Worm (Caenorhabditis elegans): ENCODE results near the gene T23C6.4.

DNA sequence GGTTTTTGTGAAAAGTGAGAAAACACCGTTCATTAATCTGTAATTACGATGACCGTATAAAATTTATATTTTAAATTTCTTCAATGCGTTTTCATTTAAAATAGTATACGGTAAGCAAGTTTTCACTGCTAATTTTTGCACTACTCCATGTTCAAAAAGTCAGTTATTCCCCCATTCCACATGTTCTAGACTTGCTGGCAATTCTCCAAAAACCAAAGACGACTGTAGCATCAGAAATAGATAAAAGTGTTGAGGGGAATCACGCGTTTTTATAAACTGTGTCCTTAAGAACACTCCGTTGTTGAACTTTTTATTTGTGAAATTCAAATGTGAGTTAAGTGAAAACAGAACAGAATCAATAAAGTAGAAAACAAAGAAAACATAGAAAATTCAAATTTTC, 14.0 kb downstream of the T23C6.4 start:
- TF ChIP-seq nhr-47 (tag; optimal IDR thresholded peaks at IDR 0.05), result no peak
- no peak for TF ChIP-seq nhr-76 (tag; optimal IDR thresholded peaks at IDR 0.05)
- no peak for TF ChIP-seq swsn-7 (tag; optimal IDR thresholded peaks at IDR 0.05)
- no peak for TF ChIP-seq C04F5.9 (tag; optimal IDR thresholded peaks at IDR 0.05)
- TF ChIP-seq F16B12.6 (tag; optimal IDR thresholded peaks at IDR 0.05), result no peak
- TF ChIP-seq sptf-1 (tag; optimal IDR thresholded peaks at IDR 0.05), result no peak
- no peak for TF ChIP-seq tbx-2 (tag; optimal IDR thresholded peaks at IDR 0.05)
- no peak for TF ChIP-seq snpc-4 (tag; optimal IDR thresholded peaks at IDR 0.05)
- TF ChIP-seq C34B4.2 (tag; optimal IDR thresholded peaks at IDR 0.05), result no peak
- peak; percentile 28 for TF ChIP-seq skn-1 (tag; optimal IDR thresholded peaks at IDR 0.05)
